Fruit fly (Drosophila melanogaster) S2 (cell line): ENCODE data around the gene sra.

Experiments
- CG8478 ChIP-seq: fragments of >200 bp; optimal IDR thresholded peaks from 2 replicates; lab custom pipeline; 2018
- CTCF ChIP-seq, 2 experiments: fragments of >200 bp; optimal IDR thresholded peaks; 2 replicates each; lab custom pipeline; 2018

Gene sra

dm6 chr3R:16208924-16209713 lies 22.3 kb downstream of the sra start:
- no peak for TF ChIP-seq CG8478 (lab: Kevin White, UChicago)
- no peak for TF ChIP-seq CTCF (optimal IDR thresholded peaks at IDR 0.05; lab: Kevin White, UChicago)

dm6 chr3R:16209714-16210553 lies 23.1 kb downstream of the sra start:
- TF ChIP-seq CTCF (optimal IDR thresholded peaks at IDR 0.05; lab: Kevin White, UChicago) (no peak), CG8478 (lab: Kevin White, UChicago) (no peak)

- TF ChIP-seq CG8478 (lab: Kevin White, UChicago) (no peak), CTCF (optimal IDR thresholded peaks at IDR 0.05; lab: Kevin White, UChicago) (no peak)
These were observed 24.2 kb downstream of the sra start for dm6 chr3R:16210808-16211578.

dm6 chr3R:16211883-16212540 lies 25.2 kb downstream of the sra start:
- TF ChIP-seq CTCF (optimal IDR thresholded peaks at IDR 0.05; lab: Kevin White, UChicago) (no peak), CG8478 (lab: Kevin White, UChicago) (no peak)

dm6 chr3R:16212859-16213708 lies 26.3 kb downstream of the sra start:
- no peak for TF ChIP-seq CTCF (optimal IDR thresholded peaks at IDR 0.05; lab: Kevin White, UChicago)
- TF ChIP-seq CG8478 (lab: Kevin White, UChicago): no peak

dm6 chr3R:16213792-16214473 lies 27.1 kb downstream of the sra start:
- TF ChIP-seq CTCF (optimal IDR thresholded peaks at IDR 0.05; lab: Kevin White, UChicago): no peak
- no peak for TF ChIP-seq CG8478 (lab: Kevin White, UChicago)

dm6 chr3R:16214474-16215318 lies 27.9 kb downstream of the sra start:
- no peak for TF ChIP-seq CG8478 (lab: Kevin White, UChicago)
- TF ChIP-seq CTCF (optimal IDR thresholded peaks at IDR 0.05; lab: Kevin White, UChicago): no peak

dm6 chr3R:16215319-16215701 lies 28.5 kb downstream of the sra start:
- TF ChIP-seq CG8478 (lab: Kevin White, UChicago): no peak

dm6 chr3R:16217368-16217767 lies 30.6 kb downstream of the sra start:
- TF ChIP-seq CG8478 (lab: Kevin White, UChicago): no peak

- TF ChIP-seq CG8478 (lab: Kevin White, UChicago) (no peak), CTCF (optimal IDR thresholded peaks at IDR 0.05; lab: Kevin White, UChicago) (no peak)
These were observed 31.6 kb downstream of the sra start for dm6 chr3R:16218251-16219030.

dm6 chr3R:16220050-16220670 lies 33.4 kb downstream of the sra start:
- TF ChIP-seq CG8478 (lab: Kevin White, UChicago): no peak
- TF ChIP-seq CTCF (optimal IDR thresholded peaks at IDR 0.05; lab: Kevin White, UChicago): no peak
